Worm (Caenorhabditis elegans): ENCODE results near the gene C24H11.2.

ce11 chrIII:11750817-11751216 lies 41.3 kb downstream of the C24H11.2 start:
- TF ChIP-seq unc-62 (GFP tag; optimal IDR thresholded peaks at IDR 0.05) (no peak), sem-2 (GFP tag; optimal IDR thresholded peaks at IDR 0.05) (no peak)

Data from whole organism, mixed stage, embryonic.